Worm (Caenorhabditis elegans) whole organism, mixed stage, embryonic: ENCODE measurements around the gene lad-2.

Source experiments
- M03D4.4 ChIP-seq: sonication (generic microtip); optimal IDR thresholded peaks from 2 replicates; lab custom pipeline; 2017; ENCODE audit warnings: mild to moderate bottlenecking, missing genetic modification characterization, missing compliant biosample characterization
- bed-3 ChIP-seq: fragments of 200-800 bp; sonication (Bioruptor generic); optimal IDR thresholded peaks from 3 replicates; lab custom pipeline; 2018; ENCODE audit warnings: mild to moderate bottlenecking, missing genetic modification characterization, moderate library complexity, missing compliant biosample characterization
- blmp-1 ChIP-seq: fragments of 150-350 bp; optimal IDR thresholded peaks from 2 replicates; lab custom pipeline; 2014; ENCODE audit warnings: missing biosample characterization, missing genetic modification characterization
- ceh-39 ChIP-seq: fragments of 150-350 bp; optimal IDR thresholded peaks from 2 replicates; lab custom pipeline; 2014; ENCODE audit warnings: missing biosample characterization, missing genetic modification characterization
- ceh-43 ChIP-seq: fragments of 200-800 bp; sonication (Bioruptor generic); optimal IDR thresholded peaks from 2 replicates; lab custom pipeline; 2018; ENCODE audit warnings: mild to moderate bottlenecking, missing genetic modification characterization, moderate library complexity, missing compliant biosample characterization
- ceh-83 ChIP-seq: fragments of 200-800 bp; sonication (Bioruptor generic); optimal IDR thresholded peaks from 2 replicates; lab custom pipeline; 2018; ENCODE audit warnings: mild to moderate bottlenecking, missing genetic modification characterization, missing compliant biosample characterization
- ces-1 ChIP-seq: fragments of 150-350 bp; optimal IDR thresholded peaks from 2 replicates; lab custom pipeline; 2014; ENCODE audit warnings: missing biosample characterization, missing genetic modification reagents, missing genetic modification characterization
- drap-1 ChIP-seq: fragments of 200-800 bp; sonication (Bioruptor generic); optimal IDR thresholded peaks from 3 replicates; lab custom pipeline; 2018; ENCODE audit warnings: mild to moderate bottlenecking, missing genetic modification characterization, missing compliant biosample characterization
- elt-1 ChIP-seq: sonication (generic microtip); optimal IDR thresholded peaks from 2 replicates; lab custom pipeline; 2017; ENCODE audit warnings: missing genetic modification characterization, mild to moderate bottlenecking, missing compliant biosample characterization, antibody characterized with exemption, moderate library complexity, borderline replicate concordance; ENCODE audit not compliant: insufficient read depth
- elt-3 ChIP-seq: fragments of 150-350 bp; optimal IDR thresholded peaks from 2 replicates; lab custom pipeline; 2014; ENCODE audit warnings: missing biosample characterization, missing genetic modification characterization
- flh-1 ChIP-seq: fragments of 200-800 bp; sonication (Bioruptor generic); optimal IDR thresholded peaks from 2 replicates; lab custom pipeline; 2018; ENCODE audit warnings: mild to moderate bottlenecking, missing genetic modification characterization, moderate library complexity, missing compliant biosample characterization
- ham-2 ChIP-seq: fragments of 200-800 bp; sonication (Bioruptor generic); optimal IDR thresholded peaks from 2 replicates; lab custom pipeline; 2018; ENCODE audit warnings: mild to moderate bottlenecking, missing genetic modification characterization, missing compliant biosample characterization
- hlh-1 ChIP-seq: fragments of 150-350 bp; optimal IDR thresholded peaks from 2 replicates; lab custom pipeline; 2014; ENCODE audit warnings: missing biosample characterization, missing genetic modification reagents, missing genetic modification characterization
- lin-13 ChIP-seq: fragments of 150-350 bp; optimal IDR thresholded peaks from 2 replicates; lab custom pipeline; 2014; ENCODE audit warnings: missing biosample characterization, missing genetic modification characterization
- lin-32 ChIP-seq: fragments of 200-800 bp; sonication (Bioruptor generic); optimal IDR thresholded peaks from 2 replicates; lab custom pipeline; 2018; ENCODE audit warnings: mild to moderate bottlenecking, missing genetic modification characterization, missing compliant biosample characterization
- mab-5 ChIP-seq: fragments of 150-350 bp; optimal IDR thresholded peaks from 2 replicates; lab custom pipeline; 2014; ENCODE audit warnings: missing biosample characterization, missing genetic modification characterization
- mep-1 ChIP-seq: fragments of 150-350 bp; optimal IDR thresholded peaks from 2 replicates; lab custom pipeline; 2017; ENCODE audit warnings: missing biosample characterization, missing genetic modification reagents, missing genetic modification characterization, inconsistent platforms
- mls-2 ChIP-seq: sonication (generic microtip); optimal IDR thresholded peaks from 2 replicates; lab custom pipeline; 2016; ENCODE audit warnings: mild to moderate bottlenecking, missing genetic modification characterization, moderate library complexity, missing compliant biosample characterization
- nhr-12 ChIP-seq: fragments of 150-350 bp; optimal IDR thresholded peaks from 2 replicates; lab custom pipeline; 2014; ENCODE audit warnings: missing biosample characterization, missing genetic modification characterization
- nhr-2 ChIP-seq: fragments of 150-350 bp; optimal IDR thresholded peaks from 2 replicates; lab custom pipeline; 2014; ENCODE audit warnings: missing biosample characterization, missing genetic modification characterization
- nhr-237 ChIP-seq: fragments of 150-350 bp; optimal IDR thresholded peaks from 2 replicates; lab custom pipeline; 2014; ENCODE audit warnings: missing biosample characterization, missing genetic modification characterization
- nhr-28 ChIP-seq: fragments of 150-350 bp; optimal IDR thresholded peaks from 2 replicates; lab custom pipeline; 2014; ENCODE audit warnings: missing biosample characterization, missing genetic modification characterization
- nhr-76 ChIP-seq: sonication (generic microtip); optimal IDR thresholded peaks from 2 replicates; lab custom pipeline; 2017; ENCODE audit warnings: missing biosample characterization, missing genetic modification characterization
- sem-2 ChIP-seq: fragments of 200-800 bp; sonication (Bioruptor generic); optimal IDR thresholded peaks from 2 replicates; lab custom pipeline; 2018; ENCODE audit warnings: mild to moderate bottlenecking, missing genetic modification characterization, missing compliant biosample characterization
- snpc-4 ChIP-seq: fragments of 150-350 bp; optimal IDR thresholded peaks from 2 replicates; lab custom pipeline; 2014; ENCODE audit warnings: missing biosample characterization, missing genetic modification characterization
- sptf-1 ChIP-seq: sonication (generic microtip); optimal IDR thresholded peaks from 2 replicates; lab custom pipeline; 2017; ENCODE audit warnings: mild to moderate bottlenecking, missing genetic modification characterization, moderate library complexity, missing compliant biosample characterization
- tbx-8 ChIP-seq: fragments of 200-800 bp; sonication (Bioruptor generic); optimal IDR thresholded peaks from 2 replicates; lab custom pipeline; 2018; ENCODE audit warnings: mild to moderate bottlenecking, missing genetic modification characterization, moderate library complexity, missing compliant biosample characterization
- unc-120 ChIP-seq: sonication (generic microtip); optimal IDR thresholded peaks from 2 replicates; lab custom pipeline; 2017; ENCODE audit warnings: missing genetic modification characterization, missing compliant biosample characterization; ENCODE audit not compliant: poor library complexity, severe bottlenecking
- unc-39 ChIP-seq: fragments of 150-350 bp; optimal IDR thresholded peaks from 2 replicates; lab custom pipeline; 2014; ENCODE audit warnings: missing biosample characterization, missing genetic modification characterization
- unc-62 ChIP-seq: fragments of 150-350 bp; optimal IDR thresholded peaks from 2 replicates; lab custom pipeline; 2014; ENCODE audit warnings: missing biosample characterization, missing genetic modification reagents, missing genetic modification characterization
- ztf-11 ChIP-seq: fragments of 150-350 bp; optimal IDR thresholded peaks from 2 replicates; lab custom pipeline; 2014; ENCODE audit warnings: missing biosample characterization, missing genetic modification characterization

lad-2 gene

DNA sequence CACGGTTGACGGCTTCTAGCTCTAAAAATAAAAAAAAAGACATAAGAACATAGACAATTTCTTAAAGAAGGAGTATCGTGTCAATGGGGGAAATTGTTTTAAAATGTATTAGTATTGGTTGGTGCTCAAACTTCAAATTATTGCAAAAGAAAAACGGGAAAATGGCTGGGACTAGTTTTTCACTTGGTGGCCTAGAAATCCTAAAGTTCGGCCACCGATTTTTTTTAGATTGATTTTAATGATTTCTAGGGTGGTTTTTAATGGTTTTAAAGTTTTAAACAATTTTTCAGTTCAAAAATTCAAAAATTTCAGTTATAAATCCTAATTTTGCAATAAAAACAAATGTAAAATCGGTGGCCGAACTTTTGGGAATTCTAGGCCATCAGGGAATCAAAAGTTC lies 8.4 kb upstream of the lad-2 start:
- TF ChIP-seq unc-62: no peak
- no peak for TF ChIP-seq tbx-8
- TF ChIP-seq elt-1: no peak
- TF ChIP-seq snpc-4 (tag; lab: Kevin White, UChicago): no peak
- no peak for TF ChIP-seq mab-5 (tag; lab: Kevin White, UChicago)
- no peak for TF ChIP-seq ces-1 (GFP tag; lab: Kevin White, UChicago)
- TF ChIP-seq nhr-237 (tag; lab: Kevin White, UChicago): no peak
- no peak for TF ChIP-seq flh-1
- TF ChIP-seq unc-120 (tag; lab: Kevin White, UChicago): no peak
- TF ChIP-seq nhr-12 (tag; lab: Kevin White, UChicago): no peak
- TF ChIP-seq bed-3 (GFP tag; lab: Kevin White, UChicago): no peak
- no peak for TF ChIP-seq elt-3 (tag; lab: Kevin White, UChicago)
- no peak for TF ChIP-seq nhr-28
- no peak for TF ChIP-seq ceh-43 (GFP tag; lab: Kevin White, UChicago)
- TF ChIP-seq mep-1 (tag; lab: Kevin White, UChicago): no peak
- no peak for TF ChIP-seq ham-2
- no peak for TF ChIP-seq nhr-76 (tag; lab: Kevin White, UChicago)
- TF ChIP-seq M03D4.4 (tag; lab: Kevin White, UChicago): no peak
- no peak for TF ChIP-seq drap-1

DNA sequence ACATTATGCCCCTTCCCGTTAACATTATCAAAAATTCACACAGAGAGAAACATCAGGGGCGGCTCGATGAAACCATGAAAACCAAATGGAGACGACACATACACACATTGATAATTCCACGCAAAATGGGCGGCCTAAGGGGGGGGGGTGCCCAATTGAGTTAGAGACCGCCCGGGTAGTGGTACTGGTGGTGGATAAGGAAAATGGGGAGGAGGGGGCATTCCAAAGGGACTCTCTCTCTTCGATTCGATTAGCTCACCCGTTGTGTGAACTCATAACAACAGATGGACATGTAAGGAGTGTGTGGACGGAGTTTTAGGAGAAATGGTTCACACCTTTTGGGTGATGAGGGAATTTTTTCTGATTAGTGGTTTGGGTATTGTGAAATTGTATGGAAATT lies 4.2 kb upstream of the lad-2 start:
- TF ChIP-seq nhr-12 (tag; lab: Kevin White, UChicago) (no peak), ces-1 (GFP tag; lab: Kevin White, UChicago) (peak; percentile 97)

DNA sequence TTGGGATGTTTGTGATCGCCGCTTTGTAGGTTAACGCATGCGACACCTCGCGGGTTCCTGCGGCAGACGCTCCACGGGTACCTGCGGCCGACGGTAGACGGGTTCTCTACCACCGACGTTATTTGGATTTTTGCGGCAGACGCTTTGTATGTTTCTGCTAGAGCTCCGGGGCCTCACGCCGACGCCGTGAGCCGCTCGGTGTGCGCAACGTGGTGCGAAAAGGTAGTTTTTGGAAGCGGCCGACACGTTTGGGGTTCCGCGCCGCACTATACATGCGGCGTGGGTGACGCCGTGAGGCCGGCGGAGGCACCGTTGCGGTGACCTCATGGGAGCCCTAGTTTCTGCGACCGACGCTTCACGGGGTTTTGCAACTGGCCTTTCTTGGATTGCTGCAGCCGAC lies 7.2 kb downstream of the lad-2 start:
- TF ChIP-seq sem-2 (GFP tag; lab: Kevin White, UChicago) (no peak), mls-2 (tag; lab: Kevin White, UChicago) (no peak), unc-120 (tag; lab: Kevin White, UChicago) (no peak), nhr-2 (tag; lab: Kevin White, UChicago) (no peak), mab-5 (tag; lab: Kevin White, UChicago) (no peak), nhr-237 (tag; lab: Kevin White, UChicago) (no peak), nhr-12 (tag; lab: Kevin White, UChicago) (no peak), drap-1 (no peak), ceh-43 (GFP tag; lab: Kevin White, UChicago) (no peak), ceh-39 (tag; lab: Kevin White, UChicago) (no peak), M03D4.4 (tag; lab: Kevin White, UChicago) (no peak), flh-1 (no peak), unc-62 (no peak), hlh-1 (tag; lab: Kevin White, UChicago) (no peak)

DNA sequence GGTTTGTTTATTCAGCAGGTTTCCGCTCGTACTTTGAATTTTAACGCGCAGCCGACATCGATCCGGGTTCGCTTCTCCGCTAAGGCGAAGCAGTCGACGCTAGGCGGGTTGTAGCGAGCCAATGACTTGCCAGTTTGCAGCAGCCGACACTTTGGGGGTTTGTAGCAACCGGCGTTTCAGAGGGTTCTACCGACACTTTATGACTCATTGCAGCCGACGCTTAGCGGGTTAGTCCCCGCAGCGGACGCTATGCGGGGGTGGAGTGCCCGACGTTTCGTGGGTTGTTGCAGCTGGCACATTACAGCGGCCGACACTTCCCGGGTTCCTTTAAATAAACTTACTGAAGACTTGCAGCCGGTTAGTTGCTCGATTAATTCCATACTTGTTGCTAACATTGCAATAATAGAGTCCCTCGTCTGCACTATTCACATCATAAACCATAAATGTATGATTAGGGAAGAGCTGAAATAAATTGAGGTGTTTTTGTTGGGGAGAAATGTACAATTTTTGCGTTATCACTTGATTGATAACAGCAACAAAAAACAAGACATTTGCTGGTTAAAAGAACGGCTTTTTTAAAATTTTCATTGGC lies 8.8 kb downstream of the lad-2 start, which contains the start of gene Y54G2A.57:
Gene Y54G2A.57 (plus strand): TSS at position 542 of the 592 bp plus-strand sequence.
- TF ChIP-seq ceh-83 (GFP tag; lab: Kevin White, UChicago): no peak
- TF ChIP-seq hlh-1 (tag; lab: Kevin White, UChicago): no peak
- TF ChIP-seq blmp-1: no peak
- TF ChIP-seq drap-1: no peak
- no peak for TF ChIP-seq unc-39 (tag; lab: Kevin White, UChicago)
- no peak for TF ChIP-seq mab-5 (tag; lab: Kevin White, UChicago)
- TF ChIP-seq tbx-8: no peak
- TF ChIP-seq unc-120 (tag; lab: Kevin White, UChicago): no peak
- no peak for TF ChIP-seq sem-2 (GFP tag; lab: Kevin White, UChicago)
- TF ChIP-seq lin-32 (GFP tag; lab: Kevin White, UChicago): no peak
- no peak for TF ChIP-seq elt-3 (tag; lab: Kevin White, UChicago)
- TF ChIP-seq elt-1: no peak
- TF ChIP-seq nhr-28: no peak
- no peak for TF ChIP-seq ztf-11
- TF ChIP-seq flh-1: no peak
- no peak for TF ChIP-seq unc-62
- TF ChIP-seq lin-13: no peak

DNA sequence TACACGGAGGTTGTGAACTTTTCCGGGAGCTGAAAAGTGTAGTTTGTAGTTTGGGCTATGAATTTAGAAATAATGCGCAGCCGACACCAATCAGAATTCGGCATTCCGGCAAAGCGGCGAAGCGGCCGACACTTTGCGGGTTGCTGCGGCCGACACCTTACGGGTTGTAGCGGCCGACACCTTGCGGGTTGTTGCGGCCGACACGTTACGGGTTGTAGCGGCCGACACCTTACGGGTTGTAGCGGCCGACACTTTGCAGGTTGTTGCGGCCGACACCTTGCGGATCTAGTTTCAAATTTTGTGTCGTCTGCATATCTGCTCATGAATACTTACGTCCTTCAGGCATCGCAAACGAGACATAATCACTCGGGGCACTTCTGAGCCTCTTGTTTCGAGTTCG lies 11.4 kb downstream of the lad-2 start:
- TF ChIP-seq ceh-39 (tag; lab: Kevin White, UChicago): no peak
- TF ChIP-seq hlh-1 (tag; lab: Kevin White, UChicago): no peak
- no peak for TF ChIP-seq sptf-1 (tag; lab: Kevin White, UChicago)
- no peak for TF ChIP-seq nhr-12 (tag; lab: Kevin White, UChicago)
- TF ChIP-seq nhr-76 (tag; lab: Kevin White, UChicago): no peak
- TF ChIP-seq, all 35 proteins: peak for 0
